Fruit fly (Drosophila melanogaster) whole organism, pupa: Measurements from ENCODE around the gene Cda5.
"Not testable (repeated sequence)": the region's sequence is repeated elsewhere in the genome, so short reads cannot be mapped to it uniquely, and the experiment has no call there.

ENCODE experiments used
- CG10348 ChIP-seq: fragments of 200-800 bp; sonication (Bioruptor generic); IDR thresholded peaks from 2 replicates; pipeline ENCODE4 v1.3.6; 2022; ENCODE audit warnings: missing biosample characterization, missing genetic modification characterization
- CG12605 ChIP-seq: fragments of 200-800 bp; sonication (Bioruptor generic); IDR thresholded peaks from 2 replicates; pipeline ENCODE4 v1.3.6; 2022; ENCODE audit warnings: missing biosample characterization, missing genetic modification characterization
- CG13204 ChIP-seq: fragments of 200-800 bp; sonication (Bioruptor generic); optimal IDR thresholded peaks from 2 replicates; lab custom pipeline; 2018; ENCODE audit warnings: missing biosample characterization, mild to moderate bottlenecking, missing genetic modification characterization, moderate library complexity
- CG14655 ChIP-seq: fragments of 200-800 bp; sonication (Bioruptor generic); optimal IDR thresholded peaks from 3 replicates; lab custom pipeline; 2017; ENCODE audit warnings: mild to moderate bottlenecking, missing biosample characterization, missing genetic modification reagents, missing genetic modification characterization
- CG17806 ChIP-seq: fragments of 200-800 bp; sonication (Bioruptor generic); optimal IDR thresholded peaks from 2 replicates; lab custom pipeline; 2018; ENCODE audit warnings: missing biosample characterization, mild to moderate bottlenecking, missing genetic modification characterization, moderate library complexity
- CG32121 ChIP-seq: fragments of 200-800 bp; sonication (Bioruptor generic); IDR thresholded peaks from 2 replicates; pipeline ENCODE4 v1.3.6; 2022; ENCODE audit warnings: missing biosample characterization, missing genetic modification characterization
- CG9948 ChIP-seq: fragments of 200-800 bp; sonication (Bioruptor generic); optimal IDR thresholded peaks from 2 replicates; lab custom pipeline; 2018; ENCODE audit warnings: missing biosample characterization, mild to moderate bottlenecking, missing genetic modification characterization, moderate library complexity
- Pif1A ChIP-seq: fragments of 200-800 bp; sonication (Bioruptor generic); optimal IDR thresholded peaks from 3 replicates; lab custom pipeline; 2016; ENCODE audit warnings: missing biosample characterization, missing genetic modification characterization
- fd96Ca ChIP-seq: fragments of 200-800 bp; sonication (Bioruptor generic); IDR thresholded peaks from 3 replicates; pipeline ENCODE4 v1.3.6; 2022; ENCODE audit warnings: missing biosample characterization, missing genetic modification characterization

DNA sequence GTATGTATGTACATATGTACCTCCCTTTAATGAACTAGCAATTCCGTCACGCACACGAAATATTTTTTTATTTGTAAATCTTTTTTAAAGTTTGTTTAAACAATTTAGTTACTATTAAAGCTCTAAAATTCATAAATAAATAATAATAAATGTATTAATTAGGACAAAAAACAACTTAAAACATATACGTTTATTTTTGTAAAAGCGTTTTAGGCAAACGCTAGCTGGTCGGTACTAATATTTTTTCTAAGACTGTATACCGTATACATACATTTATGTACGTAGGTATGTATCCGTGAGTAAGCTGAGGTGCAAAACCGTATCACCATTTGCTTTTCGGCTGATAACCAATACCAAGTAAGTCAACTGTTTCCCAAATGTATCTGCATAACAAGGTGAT lies 44.8 kb downstream of the Cda5 start:
- TF ChIP-seq CG9948 (tag; lab: Kevin White, UChicago); CG10348 (GFP tag; lab: Robert Waterston, UW); CG12605 (GFP tag; lab: Robert Waterston, UW); fd96Ca (GFP tag; lab: Robert Waterston, UW); CG13204 (GFP tag; lab: Kevin White, UChicago); CG14655 (GFP tag; lab: Kevin White, UChicago); CG17806; Pif1A (GFP tag; lab: Kevin White, UChicago): not testable (repeated sequence)
- TF ChIP-seq CG32121 (GFP tag; lab: Robert Waterston, UW) = peak; percentile 53; the same call in 1 of the 2 replicates
